Worm (Caenorhabditis elegans) whole organism, L3 larva: ENCODE results near the gene F33C8.2.
A peak's percentile ranks its signal among the peaks of the same experiment; 100 is the strongest.

Experiments used
- R02D3.7 ChIP-seq: fragments of 150-350 bp; optimal IDR thresholded peaks from 2 replicates; lab custom pipeline; 2014; ENCODE audit warnings: missing biosample characterization, missing genetic modification characterization
- aly-2 ChIP-seq: fragments of 150-350 bp; optimal IDR thresholded peaks from 2 replicates; lab custom pipeline; 2014; ENCODE audit warnings: missing biosample characterization, missing genetic modification characterization
- ceh-28 ChIP-seq: fragments of 150-350 bp; optimal IDR thresholded peaks from 2 replicates; lab custom pipeline; 2014; ENCODE audit warnings: missing biosample characterization, missing genetic modification reagents, missing genetic modification characterization
- ceh-82 ChIP-seq: fragments of 150-350 bp; optimal IDR thresholded peaks from 2 replicates; lab custom pipeline; 2014; ENCODE audit warnings: missing biosample characterization, missing genetic modification characterization
- daf-12 ChIP-seq: fragments of 150-350 bp; optimal IDR thresholded peaks from 2 replicates; lab custom pipeline; 2014; ENCODE audit warnings: missing biosample characterization, missing genetic modification reagents, missing genetic modification characterization
- egl-27 ChIP-seq: sonication (generic microtip); optimal IDR thresholded peaks from 4 replicates; lab custom pipeline; 2017; ENCODE audit warnings: missing biosample characterization, missing genetic modification reagents, missing genetic modification characterization
- elt-2 ChIP-seq: sonication (generic microtip); optimal IDR thresholded peaks from 2 replicates; lab custom pipeline; 2016; ENCODE audit warnings: missing genetic modification reagents, mild to moderate bottlenecking, missing genetic modification characterization, missing compliant biosample characterization
- elt-3 ChIP-seq, 3 experiments: fragments of 150-350 bp in 1 of 3; sonication (generic microtip) in 2 of 3; optimal IDR thresholded peaks; 2 replicates in 2 of 3; 4 replicates in 1 of 3; lab custom pipeline; 2014 to 2017; ENCODE audit warnings: missing biosample characterization in 3 of 3, missing genetic modification characterization in 3 of 3
- eor-1 ChIP-seq, 2 experiments: fragments of 150-350 bp; optimal IDR thresholded peaks; 2 replicates each; lab custom pipeline; 2014 to 2018; ENCODE audit warnings: missing biosample characterization in 2 of 2, missing genetic modification characterization in 2 of 2
- fkh-10 ChIP-seq: sonication (generic microtip); optimal IDR thresholded peaks from 2 replicates; lab custom pipeline; 2017; ENCODE audit warnings: missing biosample characterization, missing genetic modification reagents, missing genetic modification characterization
- fos-1 ChIP-seq: fragments of 150-350 bp; optimal IDR thresholded peaks from 2 replicates; lab custom pipeline; 2014; ENCODE audit warnings: missing biosample characterization, missing genetic modification characterization
- hmg-11 ChIP-seq: sonication (generic microtip); optimal IDR thresholded peaks from 2 replicates; lab custom pipeline; 2016; ENCODE audit warnings: missing genetic modification characterization, missing compliant biosample characterization
- jun-1 ChIP-seq: fragments of 150-350 bp; optimal IDR thresholded peaks from 2 replicates; lab custom pipeline; 2014; ENCODE audit warnings: missing biosample characterization, missing genetic modification reagents, missing genetic modification characterization
- lin-15B ChIP-seq: fragments of 150-350 bp; optimal IDR thresholded peaks from 2 replicates; lab custom pipeline; 2014; ENCODE audit warnings: missing biosample characterization, missing genetic modification characterization
- lin-39 ChIP-seq: fragments of 150-350 bp; optimal IDR thresholded peaks from 2 replicates; lab custom pipeline; 2018; ENCODE audit warnings: missing biosample characterization, missing genetic modification reagents, missing genetic modification characterization
- lsy-12 ChIP-seq: sonication (generic microtip); optimal IDR thresholded peaks from 2 replicates; lab custom pipeline; 2016; ENCODE audit warnings: mild to moderate bottlenecking, missing genetic modification characterization, missing compliant biosample characterization
- mdl-1 ChIP-seq: fragments of 150-350 bp; optimal IDR thresholded peaks from 2 replicates; lab custom pipeline; 2014; ENCODE audit warnings: missing biosample characterization, missing genetic modification characterization
- mml-1 ChIP-seq: fragments of 150-350 bp; sonication (generic microtip); optimal IDR thresholded peaks from 3 replicates; lab custom pipeline; 2014; ENCODE audit warnings: missing biosample characterization, missing genetic modification characterization
- nfya-1 ChIP-seq: sonication (generic microtip); optimal IDR thresholded peaks from 2 replicates; lab custom pipeline; 2017; ENCODE audit warnings: missing genetic modification characterization, mild to moderate bottlenecking, missing compliant biosample characterization, antibody characterized with exemption, moderate library complexity; ENCODE audit not compliant: insufficient read depth
- nhr-11 ChIP-seq: fragments of 150-350 bp; optimal IDR thresholded peaks from 2 replicates; lab custom pipeline; 2014; ENCODE audit warnings: missing biosample characterization, missing genetic modification characterization
- nhr-12 ChIP-seq: fragments of 150-350 bp; optimal IDR thresholded peaks from 2 replicates; lab custom pipeline; 2014; ENCODE audit warnings: missing biosample characterization, missing genetic modification characterization
- nhr-23 ChIP-seq: fragments of 150-350 bp; optimal IDR thresholded peaks from 2 replicates; lab custom pipeline; 2014; ENCODE audit warnings: missing biosample characterization, missing genetic modification reagents, missing genetic modification characterization
- nhr-237 ChIP-seq: fragments of 150-350 bp; optimal IDR thresholded peaks from 2 replicates; lab custom pipeline; 2014; ENCODE audit warnings: missing biosample characterization, missing genetic modification characterization
- nhr-25 ChIP-seq: sonication (generic microtip); optimal IDR thresholded peaks from 2 replicates; lab custom pipeline; 2017; ENCODE audit warnings: missing biosample characterization, missing genetic modification characterization
- nhr-28 ChIP-seq: fragments of 150-350 bp; optimal IDR thresholded peaks from 2 replicates; lab custom pipeline; 2014; ENCODE audit warnings: missing biosample characterization, missing genetic modification characterization
- nhr-43 ChIP-seq: sonication (generic microtip); optimal IDR thresholded peaks from 2 replicates; lab custom pipeline; 2016; ENCODE audit warnings: mild to moderate bottlenecking, missing genetic modification characterization, missing compliant biosample characterization; ENCODE audit not compliant: poor library complexity, severe bottlenecking
- pha-4 ChIP-seq: fragments of 150-350 bp; optimal IDR thresholded peaks from 2 replicates; lab custom pipeline; 2014; ENCODE audit warnings: missing biosample characterization, missing genetic modification reagents, missing genetic modification characterization
- pqm-1 ChIP-seq: fragments of 150-350 bp; optimal IDR thresholded peaks from 2 replicates; lab custom pipeline; 2017; ENCODE audit warnings: missing biosample characterization, missing genetic modification characterization, inconsistent platforms
- skn-1 ChIP-seq: fragments of 150-350 bp; optimal IDR thresholded peaks from 2 replicates; lab custom pipeline; 2014; ENCODE audit warnings: missing biosample characterization, missing genetic modification characterization
- tbx-2 ChIP-seq: sonication (generic microtip); optimal IDR thresholded peaks from 2 replicates; lab custom pipeline; 2016; ENCODE audit warnings: mild to moderate bottlenecking, missing genetic modification characterization, missing compliant biosample characterization
- unc-39 ChIP-seq: sonication (generic microtip); optimal IDR thresholded peaks from 4 replicates; lab custom pipeline; 2017; ENCODE audit warnings: missing biosample characterization, missing genetic modification characterization
- unc-62 ChIP-seq: fragments of 150-350 bp; sonication (generic microtip); optimal IDR thresholded peaks from 4 replicates; lab custom pipeline; 2014; ENCODE audit warnings: missing biosample characterization, missing genetic modification reagents, missing genetic modification characterization
- zag-1 ChIP-seq: fragments of 150-350 bp; optimal IDR thresholded peaks from 2 replicates; lab custom pipeline; 2014; ENCODE audit warnings: missing biosample characterization, missing genetic modification characterization
- ztf-11 ChIP-seq: fragments of 150-350 bp; optimal IDR thresholded peaks from 2 replicates; lab custom pipeline; 2014; ENCODE audit warnings: missing biosample characterization, missing genetic modification characterization
- ztf-4 ChIP-seq: fragments of 150-350 bp; optimal IDR thresholded peaks from 2 replicates; lab custom pipeline; 2014; ENCODE audit warnings: missing biosample characterization, missing genetic modification characterization

F33C8.2 gene

ce11 chrX:14699866-14700265, 21.3 kb upstream of the F33C8.2 start, which contains the start of gene hch-1:
hch-1 (minus strand) TSS chrX:14699977.
- TF ChIP-seq fos-1 (tag; lab: Kevin White, UChicago) = no peak
- TF ChIP-seq nhr-11 = no peak
- TF ChIP-seq nhr-237 (tag; lab: Kevin White, UChicago) = no peak
- no peak for TF ChIP-seq jun-1 (tag; lab: Kevin White, UChicago)
- TF ChIP-seq eor-1 (tag; optimal IDR thresholded peaks at IDR 0.05; lab: Kevin White, UChicago) = no peak
- TF ChIP-seq tbx-2 = no peak
- TF ChIP-seq skn-1 (tag; lab: Kevin White, UChicago) = no peak
- TF ChIP-seq ztf-11 (tag; lab: Kevin White, UChicago) = no peak
- TF ChIP-seq mdl-1 (tag; lab: Kevin White, UChicago) = no peak
- no peak for TF ChIP-seq pha-4 (tag; lab: Kevin White, UChicago)

ce11 chrX:14701490-14701889, 19.7 kb upstream of the F33C8.2 start, which contains the start of gene F40E10.5:
F40E10.5 (plus strand) TSS chrX:14701790.
- TF ChIP-seq lin-15B (tag; lab: Kevin White, UChicago) (no peak), egl-27 (tag; lab: Kevin White, UChicago) (no peak), eor-1 (tag; optimal IDR thresholded peaks at IDR 0.05; lab: Kevin White, UChicago) (no peak), elt-2 (tag; lab: Kevin White, UChicago) (no peak), mml-1 (tag; lab: Kevin White, UChicago) (no peak), jun-1 (tag; lab: Kevin White, UChicago) (no peak), ztf-4 (no peak), pha-4 (tag; lab: Kevin White, UChicago) (no peak), R02D3.7 (tag; lab: Kevin White, UChicago) (no peak), ztf-11 (tag; lab: Kevin White, UChicago) (no peak), zag-1 (no peak)

- TF ChIP-seq unc-39 (no peak), aly-2 (tag; lab: Kevin White, UChicago) (no peak), nhr-43 (no peak), daf-12 (no peak), nhr-237 (tag; lab: Kevin White, UChicago) (no peak), ceh-82 (no peak), nhr-23 (no peak), ztf-11 (tag; lab: Kevin White, UChicago) (no peak), mdl-1 (tag; lab: Kevin White, UChicago) (no peak), mml-1 (tag; lab: Kevin White, UChicago) (no peak), lin-39 (tag; lab: Kevin White, UChicago) (no peak), nhr-12 (no peak), fkh-10 (GFP tag; lab: Kevin White, UChicago) (no peak), eor-1 (tag; optimal IDR thresholded peaks at IDR 0.05; lab: Kevin White, UChicago) (no peak), jun-1 (tag; lab: Kevin White, UChicago) (no peak), elt-3 (tag; optimal IDR thresholded peaks at IDR 0.05; lab: Kevin White, UChicago) (no peak), skn-1 (tag; lab: Kevin White, UChicago) (no peak), nhr-28 (tag; lab: Kevin White, UChicago) (no peak), ceh-28 (tag; lab: Kevin White, UChicago) (no peak), fos-1 (tag; lab: Kevin White, UChicago) (no peak)
These were observed 16.3 kb upstream of the F33C8.2 start for ce11 chrX:14704933-14705332.

- TF ChIP-seq nhr-25 (peak; percentile 20), nhr-28 (tag; lab: Kevin White, UChicago) (no peak), pqm-1 (tag; lab: Kevin White, UChicago) (peak; percentile 68), R02D3.7 (tag; lab: Kevin White, UChicago) (no peak), fos-1 (tag; lab: Kevin White, UChicago) (no peak), nhr-43 (peak; percentile 26), hmg-11 (tag; lab: Kevin White, UChicago) (peak; percentile 27), nfya-1 (tag; lab: Kevin White, UChicago) (peak; percentile 43), lsy-12 (tag; lab: Kevin White, UChicago) (no peak), ceh-28 (tag; lab: Kevin White, UChicago) (peak; percentile 62), unc-62 (GFP tag; lab: Kevin White, UChicago) (no peak), nhr-23 (peak; percentile 21), elt-2 (tag; lab: Kevin White, UChicago) (peak; percentile 82), pha-4 (tag; lab: Kevin White, UChicago) (peak; percentile 52), elt-3 (tag; optimal IDR thresholded peaks at IDR 0.05; lab: Kevin White, UChicago) (peak in 1 of 3 experiments; percentile 21)
These were observed 14.4 kb upstream of the F33C8.2 start, which contains the start of gene tmem-184 for ce11 chrX:14706698-14707285. tmem-184 (minus strand) TSS chrX:14706861.
